Fruit fly (Drosophila melanogaster): Measurements from ENCODE around the gene Drep4.

DNA sequence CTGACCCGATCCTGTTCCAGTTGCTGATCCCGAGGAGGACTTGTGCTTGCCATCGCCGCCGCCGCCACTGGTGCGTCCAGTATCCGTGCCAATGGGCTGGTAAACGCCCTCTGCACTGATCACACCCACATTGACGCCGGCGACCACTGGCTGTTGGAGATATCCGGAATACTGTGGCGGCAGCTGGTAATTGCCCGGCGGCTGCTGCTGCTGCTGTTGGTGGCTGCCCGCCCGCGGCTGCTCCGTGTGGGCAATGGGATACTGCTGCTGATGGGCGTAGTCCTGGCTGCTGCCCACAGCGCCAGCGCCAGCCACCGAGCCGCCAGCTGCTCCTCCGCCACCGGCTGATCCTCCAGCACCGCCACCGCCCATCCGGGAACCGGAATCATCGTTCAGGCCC is 18.7 kb upstream of the Drep4 start:
- TF ChIP-seq usp (GFP tag; optimal IDR thresholded peaks at IDR 0.05) (no peak), psq (optimal IDR thresholded peaks at IDR 0.05) (no peak)
